Worm (Caenorhabditis elegans) whole organism, L2 larva: Measurements from ENCODE around the gene eif-3.K.

Source experiments
- C34F6.9 ChIP-seq: fragments of 150-350 bp; optimal IDR thresholded peaks from 2 replicates; lab custom pipeline; 2014; ENCODE audit warnings: missing biosample characterization, missing genetic modification characterization
- F13H6.1 ChIP-seq: sonication (generic microtip); optimal IDR thresholded peaks from 2 replicates; lab custom pipeline; 2016; ENCODE audit warnings: missing genetic modification characterization, missing compliant biosample characterization
- R02D3.7 ChIP-seq: fragments of 150-350 bp; optimal IDR thresholded peaks from 2 replicates; lab custom pipeline; 2014; ENCODE audit warnings: missing biosample characterization, missing genetic modification characterization
- Y55F3AM.14 ChIP-seq: fragments of 200-800 bp; sonication (Bioruptor generic); optimal IDR thresholded peaks from 2 replicates; lab custom pipeline; 2018; ENCODE audit warnings: mild to moderate bottlenecking, missing genetic modification characterization, missing compliant biosample characterization
- ZK546.5 ChIP-seq: sonication (generic microtip); optimal IDR thresholded peaks from 2 replicates; lab custom pipeline; 2017; ENCODE audit warnings: missing biosample characterization, missing genetic modification characterization
- blmp-1 ChIP-seq: sonication (generic microtip); optimal IDR thresholded peaks from 2 replicates; lab custom pipeline; 2017; ENCODE audit warnings: missing genetic modification characterization, mild to moderate bottlenecking, missing compliant biosample characterization, antibody characterized with exemption, moderate library complexity; ENCODE audit not compliant: insufficient read depth
- ceh-16 ChIP-seq: fragments of 150-350 bp; optimal IDR thresholded peaks from 2 replicates; lab custom pipeline; 2014; ENCODE audit warnings: missing biosample characterization, missing genetic modification characterization
- crh-2 ChIP-seq: sonication (generic microtip); optimal IDR thresholded peaks from 2 replicates; lab custom pipeline; 2017; ENCODE audit warnings: missing biosample characterization, missing genetic modification characterization
- dmd-4 ChIP-seq: sonication (generic microtip); optimal IDR thresholded peaks from 2 replicates; lab custom pipeline; 2017; ENCODE audit warnings: missing biosample characterization, missing genetic modification characterization
- egl-27 ChIP-seq: sonication (generic microtip); optimal IDR thresholded peaks from 3 replicates; lab custom pipeline; 2017; ENCODE audit warnings: missing biosample characterization, missing genetic modification reagents, missing genetic modification characterization
- elt-1 ChIP-seq: fragments of 150-350 bp; optimal IDR thresholded peaks from 2 replicates; lab custom pipeline; 2014; ENCODE audit warnings: missing biosample characterization, missing genetic modification characterization
- fos-1 ChIP-seq: fragments of 150-350 bp; optimal IDR thresholded peaks from 2 replicates; lab custom pipeline; 2014; ENCODE audit warnings: missing biosample characterization, missing genetic modification characterization
- gmeb-1 ChIP-seq: fragments of 150-350 bp; optimal IDR thresholded peaks from 2 replicates; lab custom pipeline; 2014; ENCODE audit warnings: missing biosample characterization, missing genetic modification characterization
- lin-11 ChIP-seq: fragments of 150-350 bp; sonication (generic microtip); optimal IDR thresholded peaks from 2 replicates; lab custom pipeline; 2014; ENCODE audit warnings: missing biosample characterization, missing genetic modification characterization, inconsistent platforms, mixed read lengths
- lin-13 ChIP-seq: fragments of 150-350 bp; optimal IDR thresholded peaks from 2 replicates; lab custom pipeline; 2014; ENCODE audit warnings: missing biosample characterization, missing genetic modification reagents, missing genetic modification characterization
- lin-39 ChIP-seq: fragments of 150-350 bp; optimal IDR thresholded peaks from 2 replicates; lab custom pipeline; 2014; ENCODE audit warnings: missing biosample characterization, missing genetic modification reagents, missing genetic modification characterization
- lsy-2 ChIP-seq, 2 experiments: fragments of 150-350 bp in 1 of 2; sonication (generic microtip) in 1 of 2; optimal IDR thresholded peaks; 2 replicates each; lab custom pipeline; 2014 to 2017; ENCODE audit warnings: missing biosample characterization in 2 of 2, missing genetic modification characterization in 2 of 2
- mbf-1 ChIP-seq: sonication (generic microtip); optimal IDR thresholded peaks from 2 replicates; lab custom pipeline; 2017; ENCODE audit warnings: missing biosample characterization, missing genetic modification characterization
- mdl-1 ChIP-seq, 2 experiments: fragments of 150-350 bp in 1 of 2; sonication (generic microtip) in 1 of 2; optimal IDR thresholded peaks; 2 replicates each; lab custom pipeline; 2017; ENCODE audit warnings: missing biosample characterization in 2 of 2, missing genetic modification characterization in 2 of 2
- nhr-10 ChIP-seq: sonication (generic microtip); optimal IDR thresholded peaks from 2 replicates; lab custom pipeline; 2017; ENCODE audit warnings: missing biosample characterization, missing genetic modification characterization
- nhr-11 ChIP-seq: fragments of 150-350 bp; optimal IDR thresholded peaks from 2 replicates; lab custom pipeline; 2014; ENCODE audit warnings: missing biosample characterization, missing genetic modification characterization
- nhr-12 ChIP-seq: fragments of 150-350 bp; optimal IDR thresholded peaks from 2 replicates; lab custom pipeline; 2014; ENCODE audit warnings: missing biosample characterization, missing genetic modification characterization
- nhr-129 ChIP-seq: fragments of 150-350 bp; optimal IDR thresholded peaks from 2 replicates; lab custom pipeline; 2014; ENCODE audit warnings: missing biosample characterization, missing genetic modification characterization
- nhr-21 ChIP-seq: fragments of 150-350 bp; optimal IDR thresholded peaks from 2 replicates; lab custom pipeline; 2014; ENCODE audit warnings: missing biosample characterization, missing genetic modification characterization
- nhr-23 ChIP-seq: fragments of 150-350 bp; optimal IDR thresholded peaks from 2 replicates; lab custom pipeline; 2014; ENCODE audit warnings: missing biosample characterization, missing genetic modification reagents, missing genetic modification characterization
- nhr-25 ChIP-seq: fragments of 150-350 bp; sonication (generic microtip); optimal IDR thresholded peaks from 3 replicates; lab custom pipeline; 2014; ENCODE audit warnings: missing biosample characterization, missing genetic modification characterization
- nhr-6 ChIP-seq: fragments of 150-350 bp; optimal IDR thresholded peaks from 2 replicates; lab custom pipeline; 2014; ENCODE audit warnings: missing biosample characterization, missing genetic modification characterization
- peb-1 ChIP-seq: fragments of 150-350 bp; optimal IDR thresholded peaks from 2 replicates; lab custom pipeline; 2014; ENCODE audit warnings: missing biosample characterization, missing genetic modification characterization
- sem-4 ChIP-seq: fragments of 150-350 bp; optimal IDR thresholded peaks from 2 replicates; lab custom pipeline; 2014; ENCODE audit warnings: missing biosample characterization, missing genetic modification reagents, missing genetic modification characterization
- sma-3 ChIP-seq: sonication (generic microtip); optimal IDR thresholded peaks from 2 replicates; lab custom pipeline; 2016; ENCODE audit warnings: missing genetic modification reagents, missing genetic modification characterization, missing compliant biosample characterization
- sma-9 ChIP-seq, 2 experiments: fragments of 150-350 bp in 1 of 2; sonication (generic microtip) in 1 of 2; optimal IDR thresholded peaks; 2 replicates each; lab custom pipeline; 2014 to 2016; ENCODE audit warnings: missing genetic modification characterization in 2 of 2, mild to moderate bottlenecking in 1 of 2, missing biosample characterization in 1 of 2, missing compliant biosample characterization in 1 of 2, missing genetic modification reagents in 1 of 2, moderate library complexity in 1 of 2
- snpc-4 ChIP-seq: fragments of 150-350 bp; optimal IDR thresholded peaks from 2 replicates; lab custom pipeline; 2014; ENCODE audit warnings: missing biosample characterization, missing genetic modification characterization
- unc-55 ChIP-seq: fragments of 150-350 bp; sonication (generic microtip); optimal IDR thresholded peaks from 3 replicates; lab custom pipeline; 2014; ENCODE audit warnings: missing biosample characterization, missing genetic modification reagents, missing genetic modification characterization
- unc-62 ChIP-seq: fragments of 150-350 bp; optimal IDR thresholded peaks from 2 replicates; lab custom pipeline; 2014; ENCODE audit warnings: missing biosample characterization, missing genetic modification reagents, missing genetic modification characterization
- zag-1 ChIP-seq: fragments of 150-350 bp; optimal IDR thresholded peaks from 2 replicates; lab custom pipeline; 2014; ENCODE audit warnings: missing biosample characterization, missing genetic modification characterization
- ztf-1 ChIP-seq: fragments of 200-800 bp; sonication (Bioruptor generic); conservative IDR thresholded peaks from 2 replicates; pipeline ENCODE4 v1.3.6; 2022; ENCODE audit warnings: missing genetic modification characterization, missing compliant biosample characterization
- ztf-11 ChIP-seq: sonication (generic microtip); optimal IDR thresholded peaks from 2 replicates; lab custom pipeline; 2017; ENCODE audit warnings: missing biosample characterization, missing genetic modification characterization
- ztf-4 ChIP-seq: fragments of 150-350 bp; optimal IDR thresholded peaks from 2 replicates; lab custom pipeline; 2014; ENCODE audit warnings: missing biosample characterization, missing genetic modification characterization

eif-3.K gene

DNA sequence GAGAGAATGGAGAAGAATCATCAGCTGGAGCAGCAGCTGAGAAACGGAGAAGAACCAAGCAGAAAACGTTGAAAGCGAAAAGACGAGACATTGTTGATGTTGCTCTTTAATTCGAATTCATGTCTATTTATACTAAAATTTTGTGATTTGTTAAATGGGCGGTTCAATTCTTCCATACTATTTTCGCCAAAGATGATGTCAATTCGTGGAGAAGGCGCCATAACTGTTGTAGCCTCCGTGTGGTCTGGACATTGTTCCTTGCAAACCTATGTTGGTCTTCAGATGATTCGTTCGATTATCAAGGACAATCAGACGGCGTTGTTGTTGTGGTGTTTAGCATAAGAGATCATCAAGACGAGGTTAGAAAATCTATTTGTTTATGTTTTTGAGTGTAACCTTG, 43.6 kb downstream of the eif-3.K start, which contains the start of gene far-3:
Gene far-3, minus strand, starts transcription at position 101 of the 400 bp plus-strand sequence.
- TF ChIP-seq blmp-1 (tag; lab: Kevin White, UChicago) (no peak), ceh-16 (tag; lab: Kevin White, UChicago) (no peak), lin-11 (tag; lab: Kevin White, UChicago) (no peak), R02D3.7 (no peak), crh-2 (no peak), ztf-1 (GFP tag; lab: Robert Waterston, UW) (no peak), C34F6.9 (tag; lab: Kevin White, UChicago) (no peak), mdl-1 (tag; optimal IDR thresholded peaks at IDR 0.05; lab: Kevin White, UChicago) (no peak), mbf-1 (no peak), dmd-4 (tag; lab: Kevin White, UChicago) (no peak), lin-39 (tag; lab: Kevin White, UChicago) (no peak), zag-1 (tag; lab: Kevin White, UChicago) (no peak), lsy-2 (tag; optimal IDR thresholded peaks at IDR 0.05; lab: Kevin White, UChicago) (no peak), nhr-129 (tag; lab: Kevin White, UChicago) (no peak), peb-1 (tag; lab: Kevin White, UChicago) (no peak)

DNA sequence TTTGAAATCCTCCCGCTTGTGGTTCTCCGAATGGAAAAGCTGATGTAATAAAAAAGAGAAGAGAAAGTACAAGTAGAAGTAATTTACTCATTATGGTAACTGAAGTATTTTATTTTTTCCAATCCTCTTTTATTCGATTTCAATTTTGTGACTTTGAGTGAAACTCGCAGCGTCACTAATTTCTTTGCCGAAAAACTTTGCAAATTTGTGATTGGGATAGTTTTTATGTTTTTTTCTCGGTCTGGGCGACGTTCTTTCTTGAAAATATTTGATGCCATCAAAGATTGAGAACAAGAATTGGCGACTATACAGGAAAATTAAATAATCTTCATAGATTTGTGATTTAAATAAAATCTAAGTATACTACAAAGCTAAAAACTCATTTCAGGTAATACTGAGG, 45.8 kb downstream of the eif-3.K start, which contains the start of gene far-4:
Gene far-4, minus strand, starts transcription at position 101 of the 400 bp plus-strand sequence.
- TF ChIP-seq nhr-6 (tag; lab: Kevin White, UChicago), result no peak
- TF ChIP-seq nhr-25 (tag; lab: Kevin White, UChicago), result no peak
- TF ChIP-seq sma-3 (GFP tag; lab: Kevin White, UChicago), result no peak
- no peak for TF ChIP-seq lin-13 (GFP tag; lab: Kevin White, UChicago)
- no peak for TF ChIP-seq mdl-1 (tag; optimal IDR thresholded peaks at IDR 0.05; lab: Kevin White, UChicago)
- no peak for TF ChIP-seq egl-27 (tag; lab: Kevin White, UChicago)
- TF ChIP-seq nhr-11 (tag; lab: Kevin White, UChicago), result no peak
- no peak for TF ChIP-seq ceh-16 (tag; lab: Kevin White, UChicago)
- no peak for TF ChIP-seq unc-62 (GFP tag; lab: Kevin White, UChicago)
- TF ChIP-seq fos-1 (tag; lab: Kevin White, UChicago), result no peak
- TF ChIP-seq ztf-11, result no peak
- TF ChIP-seq lsy-2 (tag; optimal IDR thresholded peaks at IDR 0.05; lab: Kevin White, UChicago), result no peak
- no peak for TF ChIP-seq ZK546.5
- TF ChIP-seq mbf-1, result no peak
- no peak for TF ChIP-seq snpc-4 (tag; lab: Kevin White, UChicago)

DNA sequence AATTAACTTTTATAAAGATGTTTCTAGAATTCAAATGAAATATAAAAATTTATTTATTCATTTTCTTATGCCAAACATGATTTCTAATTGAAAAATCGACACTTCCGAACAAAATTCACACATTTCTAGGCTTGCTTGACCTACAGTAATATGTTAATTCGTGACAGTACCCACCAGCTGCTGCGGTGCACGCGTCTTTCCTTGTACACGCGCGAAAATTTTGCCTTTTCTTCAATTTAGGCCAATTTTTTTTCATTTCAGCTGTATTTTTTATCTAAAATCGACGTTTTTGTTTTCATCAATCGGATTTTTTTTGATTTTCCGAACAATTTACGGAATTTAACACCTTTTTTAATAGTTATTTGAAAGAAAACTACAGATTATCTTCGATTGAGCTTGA, 46.3 kb downstream of the eif-3.K start:
- no peak for TF ChIP-seq nhr-10
- TF ChIP-seq ztf-4 (tag; lab: Kevin White, UChicago), result no peak
- TF ChIP-seq blmp-1 (tag; lab: Kevin White, UChicago), result no peak
- no peak for TF ChIP-seq elt-1 (tag; lab: Kevin White, UChicago)
- no peak for TF ChIP-seq gmeb-1 (tag; lab: Kevin White, UChicago)
- TF ChIP-seq ztf-1 (GFP tag; lab: Robert Waterston, UW), result no peak
- TF ChIP-seq ZK546.5, result no peak
- TF ChIP-seq nhr-12 (tag; lab: Kevin White, UChicago), result no peak
- TF ChIP-seq nhr-21, result no peak
- TF ChIP-seq mbf-1, result no peak
- no peak for TF ChIP-seq unc-62 (GFP tag; lab: Kevin White, UChicago)
- no peak for TF ChIP-seq nhr-11 (tag; lab: Kevin White, UChicago)
- no peak for TF ChIP-seq fos-1 (tag; lab: Kevin White, UChicago)

DNA sequence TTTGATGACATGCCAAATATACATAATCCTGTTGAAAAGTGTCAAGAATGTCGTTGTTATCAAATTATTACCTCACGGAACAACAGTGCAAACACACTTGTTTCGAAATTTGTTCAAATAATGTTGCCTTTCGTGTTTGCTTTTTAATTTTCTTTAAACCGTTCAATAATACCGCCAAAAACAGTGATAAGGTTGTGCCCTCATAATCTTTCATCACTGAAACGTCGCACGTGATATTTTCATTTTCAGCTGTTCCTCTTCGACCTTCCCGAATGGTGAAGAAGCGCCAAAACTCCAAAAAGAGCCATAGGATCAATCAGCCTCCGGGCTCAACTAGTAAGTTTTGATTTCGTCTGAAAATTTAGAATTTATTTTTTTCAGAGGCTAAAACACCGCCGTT, 48.3 kb downstream of the eif-3.K start, which contains the start of gene inft-2:
Gene inft-2, plus strand, starts transcription at position 248 of the 400 bp plus-strand sequence.
- TF ChIP-seq nhr-11 (tag; lab: Kevin White, UChicago) (no peak), fos-1 (tag; lab: Kevin White, UChicago) (peak; percentile 27)

DNA sequence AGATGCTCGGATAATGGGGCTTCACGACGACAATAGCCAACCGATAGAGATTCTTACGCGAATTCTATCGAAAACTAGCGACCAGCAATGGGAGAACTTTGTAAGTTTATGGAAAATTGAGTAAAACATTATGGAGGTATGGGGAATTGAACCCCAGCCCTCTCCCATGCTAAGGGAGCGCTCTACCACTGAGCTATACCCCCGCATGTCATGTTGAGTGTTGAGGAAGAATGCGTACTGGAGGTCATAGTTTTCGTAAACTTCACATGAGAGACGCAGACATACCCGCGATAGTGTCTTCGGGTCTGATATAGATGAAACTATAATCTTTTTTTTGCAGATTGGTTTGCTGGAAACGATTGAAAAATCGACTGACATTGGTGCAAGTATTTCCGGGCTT, 49.6 kb downstream of the eif-3.K start:
- TF ChIP-seq zag-1 (tag; lab: Kevin White, UChicago) (peak; percentile 13), ceh-16 (tag; lab: Kevin White, UChicago) (peak; percentile 44), nhr-25 (tag; lab: Kevin White, UChicago) (peak; percentile 46), fos-1 (tag; lab: Kevin White, UChicago) (peak; percentile 51), F13H6.1 (tag; lab: Kevin White, UChicago) (peak; percentile 70), nhr-129 (tag; lab: Kevin White, UChicago) (peak; percentile 93), gmeb-1 (tag; lab: Kevin White, UChicago) (peak; percentile 56), sem-4 (no peak), unc-55 (GFP tag; lab: Kevin White, UChicago) (peak; percentile 67), nhr-21 (peak; percentile 57), Y55F3AM.14 (GFP tag; lab: Kevin White, UChicago) (peak; percentile 1), sma-9 (GFP tag; optimal IDR thresholded peaks at IDR 0.05; lab: Kevin White, UChicago) (peak; percentile 74), sma-9 (tag; optimal IDR thresholded peaks at IDR 0.05; lab: Kevin White, UChicago) (no peak), nhr-23 (tag; lab: Kevin White, UChicago) (no peak), lsy-2 (tag; optimal IDR thresholded peaks at IDR 0.05; lab: Kevin White, UChicago) (peak; percentile 52 to 63), R02D3.7 (no peak), lin-11 (tag; lab: Kevin White, UChicago) (peak; percentile 52), lin-13 (GFP tag; lab: Kevin White, UChicago) (no peak), C34F6.9 (tag; lab: Kevin White, UChicago) (peak; percentile 57), mdl-1 (tag; optimal IDR thresholded peaks at IDR 0.05; lab: Kevin White, UChicago) (peak in 1 of 2 experiments; percentile 5), sma-3 (GFP tag; lab: Kevin White, UChicago) (peak; percentile 71), egl-27 (tag; lab: Kevin White, UChicago) (peak; percentile 58), snpc-4 (tag; lab: Kevin White, UChicago) (peak; percentile 6), nhr-12 (tag; lab: Kevin White, UChicago) (no peak), elt-1 (tag; lab: Kevin White, UChicago) (no peak), crh-2 (peak; percentile 74)
